ENCODE assay signal across 1 fruit fly cellular context in genomic region chr2L:1456822-1457221, dm6.
A peak's percentile ranks its signal among the peaks of the same experiment; 100 is the strongest.
TF ChIP-seq lines count a peak whose summit lies in the region.

No protein-coding gene starts in this region.

TF ChIP-seq in whole organism, embryonic, 481 proteins besides CTCF, POLR2A, EP300 and RAD21 (continued from another document):
- TF ChIP-seq lola (GFP tag; optimal IDR thresholded peaks at IDR 0.05; lab: Kevin White, UChicago) (peak in 1 of 3 experiments; percentile 23), disco-r (GFP tag; optimal IDR thresholded peaks at IDR 0.05; lab: Kevin White, UChicago) (no peak), seq (GFP tag; IDR thresholded peaks at IDR 0.05; lab: Robert Waterston, UW) (no peak), nmo (GFP tag; optimal IDR thresholded peaks at IDR 0.05; lab: Kevin White, UChicago) (no peak), Hey (tag; optimal IDR thresholded peaks at IDR 0.05; lab: Kevin White, UChicago) (no peak), CG17361 (GFP tag; IDR thresholded peaks at IDR 0.05; lab: Robert Waterston, UW) (peak; percentile 23; the same call in 1 of the 3 replicates), zfh2 (GFP tag; optimal IDR thresholded peaks at IDR 0.05; lab: Kevin White, UChicago) (no peak), Hr78 (GFP tag; optimal IDR thresholded peaks at IDR 0.05; lab: Kevin White, UChicago) (no peak), phol (tag; optimal IDR thresholded peaks at IDR 0.05; lab: Kevin White, UChicago) (peak; percentile 32), shn (GFP tag; optimal IDR thresholded peaks at IDR 0.05; lab: Kevin White, UChicago) (no peak), CG1602 (GFP tag; optimal IDR thresholded peaks at IDR 0.05; lab: Kevin White, UChicago) (no peak), CG17186 (GFP tag; optimal IDR thresholded peaks at IDR 0.05; lab: Kevin White, UChicago) (no peak), CG11247 (GFP tag; IDR thresholded peaks at IDR 0.05; lab: Robert Waterston, UW) (no peak), Atf6 (GFP tag; IDR thresholded peaks at IDR 0.05; lab: Robert Waterston, UW) (no peak), lmd (GFP tag; IDR thresholded peaks at IDR 0.05; lab: Robert Waterston, UW) (no peak), HLH3B (GFP tag; IDR thresholded peaks at IDR 0.05; lab: Robert Waterston, UW) (no peak), az2 (GFP tag; optimal IDR thresholded peaks at IDR 0.05; lab: Kevin White, UChicago) (no peak), CG10654 (GFP tag; optimal IDR thresholded peaks at IDR 0.05; lab: Kevin White, UChicago) (no peak), lilli (GFP tag; optimal IDR thresholded peaks at IDR 0.05; lab: Kevin White, UChicago) (no peak), CG10147 (GFP tag; optimal IDR thresholded peaks at IDR 0.05; lab: Kevin White, UChicago) (no peak), CG10959 (GFP tag; IDR thresholded peaks at IDR 0.05; lab: Robert Waterston, UW) (no peak), CG12769 (tag; optimal IDR thresholded peaks at IDR 0.05; lab: Kevin White, UChicago) (no peak), sna (GFP tag; IDR thresholded peaks at IDR 0.05; lab: Robert Waterston, UW; ENCODE audit: partially characterized antibody) (no peak), CG7271 (tag; optimal IDR thresholded peaks at IDR 0.05; lab: Kevin White, UChicago) (peak; percentile 52), jigr1 (GFP tag; IDR thresholded peaks at IDR 0.05; lab: Robert Waterston, UW) (no peak), CG6683 (GFP tag; optimal IDR thresholded peaks at IDR 0.05; lab: Kevin White, UChicago) (no peak), ara (GFP tag; IDR thresholded peaks at IDR 0.05; lab: Robert Waterston, UW) (peak; percentile 54), ERR (GFP tag; optimal IDR thresholded peaks at IDR 0.05; lab: Kevin White, UChicago) (no peak), fd96Cb (tag; optimal IDR thresholded peaks at IDR 0.05; lab: Kevin White, UChicago) (peak; percentile 16), CG4424 (GFP tag; optimal IDR thresholded peaks at IDR 0.05; lab: Kevin White, UChicago) (no peak), CG14441 (GFP tag; IDR thresholded peaks at IDR 0.05; lab: Robert Waterston, UW) (no peak), CG12391 (tag; optimal IDR thresholded peaks at IDR 0.05; lab: Kevin White, UChicago) (peak; percentile 24), CG17328 (GFP tag; IDR thresholded peaks at IDR 0.05; lab: Robert Waterston, UW) (peak; percentile 43; the same call in 1 of the 2 replicates), Bteb2 (GFP tag; optimal IDR thresholded peaks at IDR 0.05; lab: Kevin White, UChicago) (no peak), CG12236 (GFP tag; optimal IDR thresholded peaks at IDR 0.05; lab: Kevin White, UChicago) (no peak), Dip2 (GFP tag; IDR thresholded peaks at IDR 0.05; lab: Robert Waterston, UW) (no peak), hb (GFP tag; IDR thresholded peaks at IDR 0.05; lab: Robert Waterston, UW; ENCODE audit: partially characterized antibody) (no peak), tll (GFP tag; optimal IDR thresholded peaks at IDR 0.05; lab: Kevin White, UChicago) (peak in 1 of 2 experiments; percentile 33), Hsf (GFP tag; optimal IDR thresholded peaks at IDR 0.05; lab: Kevin White, UChicago) (no peak), CG10565 (GFP tag; optimal IDR thresholded peaks at IDR 0.05; lab: Kevin White, UChicago) (no peak), vvl (GFP tag; IDR thresholded peaks at IDR 0.05; lab: Robert Waterston, UW) (0 out of 2 replicates have a peak, but pooled peaks have one; percentile 7), sim (GFP tag; IDR thresholded peaks at IDR 0.05; lab: Robert Waterston, UW) (0 out of 2 replicates have a peak, but pooled peaks have one; percentile 30), Ada2b (GFP tag; IDR thresholded peaks at IDR 0.05; lab: Robert Waterston, UW) (no peak), CG4707 (GFP tag; optimal IDR thresholded peaks at IDR 0.05; lab: Kevin White, UChicago) (no peak), Trl (optimal IDR thresholded peaks at IDR 0.05; lab: Kevin White, UChicago) (no peak), Trl (GFP tag; optimal IDR thresholded peaks at IDR 0.05; lab: Kevin White, UChicago) (no peak), Hr39 (optimal IDR thresholded peaks at IDR 0.05; lab: Kevin White, UChicago) (no peak), lbe (GFP tag; optimal IDR thresholded peaks at IDR 0.05; lab: Kevin White, UChicago) (no peak), MESR4 (GFP tag; optimal IDR thresholded peaks at IDR 0.05; lab: Kevin White, UChicago) (no peak), odd (GFP tag; optimal IDR thresholded peaks at IDR 0.05; lab: Kevin White, UChicago) (no peak), PHDP (tag; optimal IDR thresholded peaks at IDR 0.05; lab: Kevin White, UChicago) (no peak), CG14710 (tag; optimal IDR thresholded peaks at IDR 0.05; lab: Kevin White, UChicago) (peak; percentile 24), ro (GFP tag; IDR thresholded peaks at IDR 0.05; lab: Robert Waterston, UW) (no peak), CG1603 (tag; optimal IDR thresholded peaks at IDR 0.05; lab: Kevin White, UChicago) (peak; percentile 7), Aef1 (GFP tag; IDR thresholded peaks at IDR 0.05; lab: Robert Waterston, UW) (no peak), E2f2 (GFP tag; IDR thresholded peaks at IDR 0.05; lab: Robert Waterston, UW) (no peak), wek (GFP tag; optimal IDR thresholded peaks at IDR 0.05; lab: Kevin White, UChicago) (no peak), CG11504 (tag; optimal IDR thresholded peaks at IDR 0.05; lab: Kevin White, UChicago) (no peak), stc (GFP tag; IDR thresholded peaks at IDR 0.05; lab: Robert Waterston, UW) (no peak), CG8290 (GFP tag; optimal IDR thresholded peaks at IDR 0.05; lab: Kevin White, UChicago) (no peak), CG8290 (tag; optimal IDR thresholded peaks at IDR 0.05; lab: Kevin White, UChicago) (no peak), CG12744 (GFP tag; optimal IDR thresholded peaks at IDR 0.05; lab: Kevin White, UChicago) (no peak), NK7.1 (GFP tag; optimal IDR thresholded peaks at IDR 0.05; lab: Kevin White, UChicago) (no peak), ttk (GFP tag; IDR thresholded peaks at IDR 0.05; lab: Robert Waterston, UW) (no peak), CG11398 (GFP tag; optimal IDR thresholded peaks at IDR 0.05; lab: Kevin White, UChicago) (no peak), ac (GFP tag; optimal IDR thresholded peaks at IDR 0.05; lab: Kevin White, UChicago) (no peak), Sry-β (GFP tag; optimal IDR thresholded peaks at IDR 0.05; lab: Kevin White, UChicago) (no peak), pum (GFP tag; optimal IDR thresholded peaks at IDR 0.05; lab: Kevin White, UChicago) (peak; percentile 3), bcd (GFP tag; optimal IDR thresholded peaks at IDR 0.05; lab: Kevin White, UChicago) (no peak), Blimp-1 (GFP tag; optimal IDR thresholded peaks at IDR 0.05; lab: Kevin White, UChicago) (peak; percentile 14), da (GFP tag; optimal IDR thresholded peaks at IDR 0.05; lab: Kevin White, UChicago) (no peak), jumu (GFP tag; optimal IDR thresholded peaks at IDR 0.05; lab: Kevin White, UChicago) (no peak), CG8359 (GFP tag; optimal IDR thresholded peaks at IDR 0.05; lab: Kevin White, UChicago; ENCODE audit: borderline replicate concordance) (no peak), Sin3A (optimal IDR thresholded peaks at IDR 0.05; lab: Kevin White, UChicago) (no peak), D (optimal IDR thresholded peaks at IDR 0.05; lab: Kevin White, UChicago) (no peak), D (GFP tag; optimal IDR thresholded peaks at IDR 0.05; lab: Kevin White, UChicago) (no peak), CG14667 (GFP tag; IDR thresholded peaks at IDR 0.05; lab: Robert Waterston, UW) (no peak), CG3163 (GFP tag; optimal IDR thresholded peaks at IDR 0.05; lab: Kevin White, UChicago) (no peak), Drgx (GFP tag; IDR thresholded peaks at IDR 0.05; lab: Robert Waterston, UW) (peak; percentile 57), ewg (GFP tag; optimal IDR thresholded peaks at IDR 0.05; lab: Kevin White, UChicago) (no peak), CG13894 (tag; optimal IDR thresholded peaks at IDR 0.05; lab: Kevin White, UChicago) (no peak), CG2889 (GFP tag; IDR thresholded peaks at IDR 0.05; lab: Robert Waterston, UW) (no peak), fd102C (GFP tag; optimal IDR thresholded peaks at IDR 0.05; lab: Kevin White, UChicago) (peak; percentile 42), dan (GFP tag; IDR thresholded peaks at IDR 0.05; lab: Robert Waterston, UW) (peak; percentile 36; the same call in 1 of the 2 replicates), exex (tag; optimal IDR thresholded peaks at IDR 0.05; lab: Kevin White, UChicago) (no peak), schlank (tag; optimal IDR thresholded peaks at IDR 0.05; lab: Kevin White, UChicago) (no peak), Dll (GFP tag; IDR thresholded peaks at IDR 0.05; lab: Robert Waterston, UW; ENCODE audit: partially characterized antibody) (no peak), sqz (GFP tag; optimal IDR thresholded peaks at IDR 0.05; lab: Kevin White, UChicago) (no peak), nom (GFP tag; optimal IDR thresholded peaks at IDR 0.05; lab: Kevin White, UChicago) (no peak), Ptx1 (GFP tag; IDR thresholded peaks at IDR 0.05; lab: Robert Waterston, UW) (no peak)
